Worm (Caenorhabditis elegans): ENCODE measurements around the gene fbf-2.
A peak's percentile ranks its signal among the peaks of the same experiment; 100 is the strongest.

The fbf-2 gene

ce11 chrII:6046023-6046631 lies 45.2 kb downstream of the fbf-2 start:
- TF ChIP-seq ces-1 (GFP tag; optimal IDR thresholded peaks at IDR 0.05) (peak; percentile 7), lsy-2 (tag; optimal IDR thresholded peaks at IDR 0.05) (no peak)

DNA sequence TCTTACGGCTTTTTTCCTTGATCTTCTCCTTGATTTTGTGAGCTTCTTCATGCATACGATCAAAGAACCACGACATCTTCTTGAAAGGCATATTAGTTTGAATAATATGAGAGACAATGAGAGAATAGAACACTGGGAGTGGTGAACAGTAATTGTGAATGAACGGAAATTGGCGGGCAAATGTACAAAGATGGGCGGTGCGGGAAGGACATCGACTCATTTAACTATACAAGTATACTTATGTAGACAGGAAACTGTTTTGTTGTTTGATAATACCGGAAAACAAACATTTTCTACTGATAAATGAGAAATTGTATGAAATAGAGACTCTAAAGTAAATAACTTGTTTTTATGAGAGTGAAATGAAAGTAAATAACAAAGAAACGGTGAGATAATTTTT lies 46.2 kb downstream of the fbf-2 start, which contains the start of gene R12C12.5:
Gene R12C12.5, minus strand, starts transcription at position 101 of the 400 bp plus-strand sequence.
- TF ChIP-seq nhr-2 (tag; optimal IDR thresholded peaks at IDR 0.05), result no peak
- TF ChIP-seq unc-62 (GFP tag; optimal IDR thresholded peaks at IDR 0.05), result no peak
- no peak for TF ChIP-seq ces-1 (GFP tag; optimal IDR thresholded peaks at IDR 0.05)
- no peak for TF ChIP-seq M03D4.4 (tag; optimal IDR thresholded peaks at IDR 0.05)

DNA sequence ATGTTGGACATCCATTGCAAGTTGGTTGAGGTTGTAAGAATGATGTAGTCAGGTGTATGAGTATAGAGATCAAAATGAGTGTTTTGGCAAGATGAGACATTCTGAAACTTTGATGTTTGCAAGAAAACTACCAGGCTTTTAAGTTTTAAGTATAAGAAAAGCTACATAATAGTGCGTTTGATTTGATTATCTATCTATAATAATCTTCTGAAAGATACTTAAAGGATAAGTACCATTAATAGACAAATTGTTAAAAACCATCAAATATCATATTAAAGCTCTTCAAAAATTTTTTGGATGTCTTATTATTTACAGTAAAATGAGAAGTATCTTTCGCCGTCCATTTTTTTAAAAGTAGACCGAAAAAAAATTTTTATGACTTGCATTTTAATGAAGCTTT lies 48.1 kb downstream of the fbf-2 start, which contains the start of gene R12C12.10:
Gene R12C12.10, minus strand, starts transcription at position 101 of the 400 bp plus-strand sequence.
- no peak for TF ChIP-seq unc-39 (tag; optimal IDR thresholded peaks at IDR 0.05)
